Fruit fly (Drosophila melanogaster): ENCODE results near the gene CG15760.
A peak's percentile ranks its signal among the peaks of the same experiment; 100 is the strongest.

The CG15760 gene

DNA sequence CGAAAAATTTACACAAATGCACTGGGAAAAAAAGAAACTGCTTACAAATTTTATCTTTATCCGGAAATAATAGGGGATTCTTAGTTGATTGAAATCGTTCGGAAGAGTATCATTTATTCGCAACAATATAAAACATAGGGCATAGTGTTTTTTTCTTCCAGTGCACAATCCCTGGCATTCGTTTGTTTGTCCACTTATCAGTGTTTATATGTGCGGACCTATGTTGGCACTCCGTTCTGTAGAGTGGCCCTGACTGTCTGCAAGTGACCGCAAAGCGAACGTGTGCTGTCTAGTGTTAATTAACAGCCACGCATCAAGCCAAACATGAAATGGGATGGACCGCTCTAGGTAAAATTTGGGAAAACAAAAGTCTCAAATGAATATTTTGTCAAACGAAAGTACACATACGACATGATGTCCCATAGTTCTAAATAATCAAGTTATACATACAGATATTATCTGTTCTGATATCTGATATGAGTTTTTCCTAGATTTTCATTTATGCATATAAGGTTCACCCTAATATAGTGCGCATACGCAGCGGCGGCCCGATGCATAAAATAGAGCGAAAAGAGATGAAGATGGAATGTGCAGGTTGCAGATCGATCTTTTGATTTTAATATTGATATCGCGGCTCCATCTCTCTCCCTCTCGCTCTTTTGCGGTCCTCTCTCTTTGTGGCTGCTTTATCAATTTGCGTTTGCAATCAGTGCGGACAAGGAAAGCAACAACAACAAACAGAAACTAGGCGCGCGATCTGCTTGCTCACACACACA is 28.2 kb upstream of the CG15760 start (continued):
- peak; percentile 86 for TF ChIP-seq CG10631 (GFP tag; optimal IDR thresholded peaks at IDR 0.05)
- TF ChIP-seq Ets96B (tag; optimal IDR thresholded peaks at IDR 0.05): peak; percentile 85
- TF ChIP-seq Eip75B (GFP tag; optimal IDR thresholded peaks at IDR 0.05): peak; percentile 84
- peak; percentile 75 for TF ChIP-seq Lpt (GFP tag; optimal IDR thresholded peaks at IDR 0.05)
- no peak for TF ChIP-seq CG6854 (GFP tag; optimal IDR thresholded peaks at IDR 0.05)
- TF ChIP-seq CG32006 (GFP tag; optimal IDR thresholded peaks at IDR 0.05): peak; percentile 93
- peak; percentile 90 for TF ChIP-seq pdm3 (GFP tag; optimal IDR thresholded peaks at IDR 0.05)
- peak; percentile 62 for TF ChIP-seq CG9139 (GFP tag; optimal IDR thresholded peaks at IDR 0.05)
- peak; percentile 75 for TF ChIP-seq Sox15 (GFP tag; optimal IDR thresholded peaks at IDR 0.05)
- peak; percentile 75 to 85 for TF ChIP-seq ss (GFP tag; optimal IDR thresholded peaks at IDR 0.05)
- peak; percentile 75 for TF ChIP-seq CG34406 (GFP tag; optimal IDR thresholded peaks at IDR 0.05)
- peak; percentile 85 for TF ChIP-seq achi (GFP tag; optimal IDR thresholded peaks at IDR 0.05)
- TF ChIP-seq CG31627 (GFP tag; optimal IDR thresholded peaks at IDR 0.05): peak; percentile 81
- TF ChIP-seq salr (GFP tag; optimal IDR thresholded peaks at IDR 0.05): peak; percentile 66 to 86
- TF ChIP-seq Hr38 (GFP tag; optimal IDR thresholded peaks at IDR 0.05): peak; percentile 65
- peak; percentile 91 for TF ChIP-seq Hr4 (GFP tag; optimal IDR thresholded peaks at IDR 0.05)
- TF ChIP-seq OdsH (GFP tag; optimal IDR thresholded peaks at IDR 0.05): peak; percentile 86
- peak; percentile 75 for TF ChIP-seq CG7368 (GFP tag; optimal IDR thresholded peaks at IDR 0.05)
- peak; percentile 87 for TF ChIP-seq CG6163 (GFP tag; IDR thresholded peaks at IDR 0.05)
- TF ChIP-seq CG11902 (GFP tag; optimal IDR thresholded peaks at IDR 0.05): peak; percentile 74
- TF ChIP-seq CG11762 (GFP tag; optimal IDR thresholded peaks at IDR 0.05; ENCODE audit: insufficient read depth): peak; percentile 69
- TF ChIP-seq lz (GFP tag; optimal IDR thresholded peaks at IDR 0.05): peak; percentile 78

DNA sequence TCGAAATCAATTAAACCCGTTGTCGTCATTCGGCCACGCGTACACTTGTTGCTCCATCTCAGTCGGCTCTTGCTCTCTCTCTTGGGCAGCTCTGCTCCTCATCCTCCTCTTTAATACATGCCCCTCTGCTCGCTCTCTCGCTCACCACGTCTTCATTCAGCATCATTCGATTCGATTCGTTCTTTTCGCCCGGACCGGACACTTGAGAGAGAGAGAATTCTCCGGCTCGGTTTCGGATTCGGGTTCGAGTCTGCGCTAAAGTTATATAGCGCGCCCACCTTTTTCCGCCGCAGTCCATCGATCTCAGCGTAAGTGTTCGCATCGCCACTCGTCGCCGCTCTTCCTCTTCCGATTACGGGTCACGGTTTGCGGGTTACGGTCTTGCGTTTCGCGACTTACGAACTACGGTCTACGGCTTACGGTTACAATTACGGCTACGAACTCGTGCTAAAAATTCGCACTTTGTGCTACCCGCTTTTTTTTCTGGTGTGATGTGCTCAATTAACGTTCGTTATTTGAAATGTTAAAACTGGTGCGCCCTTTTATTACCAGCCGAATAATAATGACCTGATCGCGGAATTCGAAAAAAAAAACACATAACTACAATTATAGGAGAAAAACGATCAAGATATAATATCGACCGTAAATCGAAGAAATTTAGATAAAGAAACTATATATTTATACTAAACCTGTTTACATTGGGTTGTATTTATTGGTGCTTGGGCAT is 27.4 kb upstream of the CG15760 start:
- peak; percentile 8 for TF ChIP-seq dsx (GFP tag; optimal IDR thresholded peaks at IDR 0.05; ENCODE audit: poor library complexity, severe bottlenecking)
- peak; percentile 45 for TF ChIP-seq vri (GFP tag; optimal IDR thresholded peaks at IDR 0.05)
- no peak for TF ChIP-seq Sox14 (GFP tag; optimal IDR thresholded peaks at IDR 0.05)
- peak; percentile 59 for TF ChIP-seq CG6854 (GFP tag; optimal IDR thresholded peaks at IDR 0.05)
- TF ChIP-seq Hr4 (GFP tag; optimal IDR thresholded peaks at IDR 0.05): no peak
- TF ChIP-seq dac (GFP tag; optimal IDR thresholded peaks at IDR 0.05): no peak
- TF ChIP-seq CG8319 (GFP tag; optimal IDR thresholded peaks at IDR 0.05): no peak
- TF ChIP-seq CG10631 (GFP tag; optimal IDR thresholded peaks at IDR 0.05): no peak
- TF ChIP-seq CG32006 (GFP tag; optimal IDR thresholded peaks at IDR 0.05): no peak
- TF ChIP-seq salr (GFP tag; optimal IDR thresholded peaks at IDR 0.05): peak in 1 of 2 experiments; percentile 32
- no peak for TF ChIP-seq cyc (GFP tag; optimal IDR thresholded peaks at IDR 0.05)
- no peak for TF ChIP-seq spab (GFP tag; optimal IDR thresholded peaks at IDR 0.05)
- no peak for TF ChIP-seq CG8632 (GFP tag; optimal IDR thresholded peaks at IDR 0.05)
- no peak for TF ChIP-seq achi (GFP tag; optimal IDR thresholded peaks at IDR 0.05)
- no peak for TF ChIP-seq pdm3 (GFP tag; optimal IDR thresholded peaks at IDR 0.05)
- peak; percentile 80 for TF ChIP-seq Eip78C (GFP tag)
- no peak for TF ChIP-seq Smox (GFP tag; optimal IDR thresholded peaks at IDR 0.05)
- no peak for TF ChIP-seq CG6792 (GFP tag; optimal IDR thresholded peaks at IDR 0.05)
- no peak for TF ChIP-seq esn (GFP tag; optimal IDR thresholded peaks at IDR 0.05)
- peak; percentile 50; the same call in 1 of the 3 replicates for TF ChIP-seq eg (GFP tag; IDR thresholded peaks at IDR 0.05)
- peak; percentile 25 for TF ChIP-seq CG9139 (GFP tag; optimal IDR thresholded peaks at IDR 0.05)
- TF ChIP-seq lz (GFP tag; optimal IDR thresholded peaks at IDR 0.05): no peak
- no peak for TF ChIP-seq CG11902 (GFP tag; optimal IDR thresholded peaks at IDR 0.05)
- TF ChIP-seq Eip75B (GFP tag; optimal IDR thresholded peaks at IDR 0.05): no peak
- peak in 1 of 2 experiments; percentile 31 for TF ChIP-seq ss (GFP tag; optimal IDR thresholded peaks at IDR 0.05)
- TF ChIP-seq acj6 (GFP tag; optimal IDR thresholded peaks at IDR 0.05): no peak
- peak; percentile 100 for TF ChIP-seq CG1621 (tag; optimal IDR thresholded peaks at IDR 0.05)
- TF ChIP-seq Hr39 (GFP tag; optimal IDR thresholded peaks at IDR 0.05): no peak
- no peak for TF ChIP-seq Met (GFP tag; optimal IDR thresholded peaks at IDR 0.05)
- TF ChIP-seq CG11294 (GFP tag; IDR thresholded peaks at IDR 0.05): no peak
- no peak for TF ChIP-seq CG10669 (GFP tag; optimal IDR thresholded peaks at IDR 0.05)
- no peak for TF ChIP-seq OdsH (GFP tag; optimal IDR thresholded peaks at IDR 0.05)
- TF ChIP-seq CG34406 (GFP tag; optimal IDR thresholded peaks at IDR 0.05): peak; percentile 12
- TF ChIP-seq CG11762 (GFP tag; optimal IDR thresholded peaks at IDR 0.05; ENCODE audit: insufficient read depth): no peak
- TF ChIP-seq net (GFP tag; optimal IDR thresholded peaks at IDR 0.05): no peak
- peak; percentile 92 for TF ChIP-seq svp (GFP tag)
- no peak for TF ChIP-seq fd59A (GFP tag; optimal IDR thresholded peaks at IDR 0.05)
- no peak for TF ChIP-seq CG3919 (GFP tag; optimal IDR thresholded peaks at IDR 0.05)

All from whole organism, prepupa.